Fruit fly (Drosophila melanogaster) whole organism, prepupa: ENCODE results near the gene CG5404.

ENCODE experiments used
- CG11294 ChIP-seq: fragments of 200-800 bp; sonication (Bioruptor generic); IDR thresholded peaks from 2 replicates; pipeline ENCODE4 v1.3.6; 2022; ENCODE audit warnings: missing biosample characterization, missing genetic modification characterization
- CG11902 ChIP-seq: fragments of 200-800 bp; sonication (Bioruptor generic); optimal IDR thresholded peaks from 3 replicates; lab custom pipeline; 2016; ENCODE audit warnings: missing biosample characterization, missing genetic modification characterization
- CG15336 ChIP-seq: fragments of 200-800 bp; sonication (Bioruptor generic); IDR thresholded peaks from 2 replicates; pipeline ENCODE4 v1.3.6; 2022; ENCODE audit warnings: missing biosample characterization, missing genetic modification characterization
- CG1621 ChIP-seq: fragments of 200-800 bp; sonication (Bioruptor generic); optimal IDR thresholded peaks from 3 replicates; lab custom pipeline; 2018; ENCODE audit warnings: missing biosample characterization, mild to moderate bottlenecking, missing genetic modification characterization
- CG16779 ChIP-seq: fragments of 200-800 bp; sonication (Bioruptor generic); optimal IDR thresholded peaks from 3 replicates; lab custom pipeline; 2017; ENCODE audit warnings: missing biosample characterization, mild to moderate bottlenecking, missing genetic modification characterization
- CG3032 ChIP-seq: fragments of 200-800 bp; optimal IDR thresholded peaks from 2 replicates; lab custom pipeline; 2019; ENCODE audit warnings: missing biosample characterization, mild to moderate bottlenecking, missing genetic modification characterization, moderate library complexity
- CG31627 ChIP-seq: fragments of 200-800 bp; sonication (Bioruptor generic); optimal IDR thresholded peaks from 3 replicates; lab custom pipeline; 2016; ENCODE audit warnings: missing biosample characterization, missing genetic modification characterization
- CG32006 ChIP-seq: fragments of 200-800 bp; sonication (Bioruptor generic); optimal IDR thresholded peaks from 3 replicates; lab custom pipeline; 2017; ENCODE audit warnings: missing biosample characterization, mild to moderate bottlenecking, missing genetic modification characterization
- CG34406 ChIP-seq: fragments of 200-800 bp; sonication (Bioruptor generic); optimal IDR thresholded peaks from 3 replicates; lab custom pipeline; 2016; ENCODE audit warnings: missing biosample characterization, missing genetic modification characterization
- CG3919 ChIP-seq: fragments of 200-800 bp; sonication (Bioruptor generic); optimal IDR thresholded peaks from 3 replicates; lab custom pipeline; 2016; ENCODE audit warnings: missing biosample characterization, missing genetic modification characterization
- CG4318 ChIP-seq: fragments of 200-800 bp; sonication (Bioruptor generic); optimal IDR thresholded peaks from 3 replicates; lab custom pipeline; 2017; ENCODE audit warnings: missing biosample characterization, mild to moderate bottlenecking, missing genetic modification characterization
- CG6163 ChIP-seq: fragments of 200-800 bp; sonication (Bioruptor generic); IDR thresholded peaks from 3 replicates; pipeline ENCODE4 v1.3.6; 2022; ENCODE audit warnings: missing biosample characterization, missing genetic modification characterization
- CG6276 ChIP-seq: fragments of 200-800 bp; sonication (Bioruptor generic); optimal IDR thresholded peaks from 2 replicates; lab custom pipeline; 2017; ENCODE audit warnings: missing biosample characterization, mild to moderate bottlenecking, missing genetic modification characterization
- CG6792 ChIP-seq: fragments of 200-800 bp; sonication (Bioruptor generic); optimal IDR thresholded peaks from 3 replicates; lab custom pipeline; 2016; ENCODE audit warnings: missing biosample characterization, missing genetic modification characterization
- CG6854 ChIP-seq: fragments of 200-800 bp; sonication (Bioruptor generic); optimal IDR thresholded peaks from 2 replicates; lab custom pipeline; 2017; ENCODE audit warnings: missing biosample characterization, mild to moderate bottlenecking, missing genetic modification characterization
- CG7368 ChIP-seq: fragments of 200-800 bp; sonication (Bioruptor generic); optimal IDR thresholded peaks from 3 replicates; lab custom pipeline; 2016; ENCODE audit warnings: missing biosample characterization, missing genetic modification characterization
- CG8119 ChIP-seq: fragments of 200-800 bp; sonication (Bioruptor generic); IDR thresholded peaks from 3 replicates; pipeline ENCODE4 v1.3.6; 2022; ENCODE audit warnings: missing biosample characterization, missing genetic modification characterization
- CG8319 ChIP-seq: fragments of 200-800 bp; sonication (Bioruptor generic); optimal IDR thresholded peaks from 3 replicates; lab custom pipeline; 2016; ENCODE audit warnings: missing biosample characterization, missing genetic modification characterization
- CG9139 ChIP-seq: fragments of 200-800 bp; sonication (Bioruptor generic); optimal IDR thresholded peaks from 3 replicates; lab custom pipeline; 2017; ENCODE audit warnings: missing biosample characterization, mild to moderate bottlenecking, missing genetic modification characterization
- Eip78C ChIP-seq: fragments of 200-800 bp; sonication (Bioruptor generic); peaks from one replicate; lab custom pipeline; 2016; ENCODE audit warnings: missing biosample characterization, missing genetic modification characterization
- Ets96B ChIP-seq: fragments of 200-800 bp; optimal IDR thresholded peaks from 2 replicates; lab custom pipeline; 2019; ENCODE audit warnings: missing biosample characterization, mild to moderate bottlenecking, missing genetic modification characterization, moderate library complexity
- Gug ChIP-seq: fragments of 200-800 bp; sonication (Bioruptor generic); IDR thresholded peaks from 2 replicates; pipeline ENCODE4 v1.3.6; 2022; ENCODE audit warnings: missing biosample characterization, missing genetic modification characterization
- Hr4 ChIP-seq: fragments of 200-800 bp; sonication (Bioruptor generic); optimal IDR thresholded peaks from 3 replicates; lab custom pipeline; 2016; ENCODE audit warnings: missing biosample characterization, missing genetic modification characterization
- Lpt ChIP-seq: fragments of 200-800 bp; sonication (Bioruptor generic); optimal IDR thresholded peaks from 3 replicates; lab custom pipeline; 2016; ENCODE audit warnings: missing biosample characterization, missing genetic modification characterization
- Met ChIP-seq: fragments of 200-800 bp; sonication (Bioruptor generic); optimal IDR thresholded peaks from 3 replicates; lab custom pipeline; 2016; ENCODE audit warnings: missing biosample characterization, missing genetic modification characterization
- Smox ChIP-seq: fragments of 200-800 bp; sonication (Bioruptor generic); optimal IDR thresholded peaks from 3 replicates; lab custom pipeline; 2016; ENCODE audit warnings: missing biosample characterization, missing genetic modification characterization
- achi ChIP-seq: fragments of 200-800 bp; sonication (Bioruptor generic); optimal IDR thresholded peaks from 3 replicates; lab custom pipeline; 2016; ENCODE audit warnings: missing biosample characterization, missing genetic modification characterization
- acj6 ChIP-seq: fragments of 200-800 bp; sonication (Bioruptor generic); optimal IDR thresholded peaks from 3 replicates; lab custom pipeline; 2016; ENCODE audit warnings: missing biosample characterization, missing genetic modification characterization
- cyc ChIP-seq: fragments of 200-800 bp; sonication (Bioruptor generic); optimal IDR thresholded peaks from 3 replicates; lab custom pipeline; 2016; ENCODE audit warnings: missing biosample characterization, missing genetic modification characterization
- dsx ChIP-seq: fragments of 200-800 bp; optimal IDR thresholded peaks from 3 replicates; lab custom pipeline; 2019; ENCODE audit warnings: missing biosample characterization, mild to moderate bottlenecking, missing genetic modification characterization, moderate library complexity; ENCODE audit not compliant: poor library complexity, severe bottlenecking
- eg ChIP-seq: fragments of 200-800 bp; sonication (Bioruptor generic); IDR thresholded peaks from 3 replicates; pipeline ENCODE4 v1.3.6; 2022; ENCODE audit warnings: missing biosample characterization, missing genetic modification characterization
- esn ChIP-seq: fragments of 200-800 bp; sonication (Bioruptor generic); optimal IDR thresholded peaks from 2 replicates; lab custom pipeline; 2016; ENCODE audit warnings: missing biosample characterization, mild to moderate bottlenecking, missing genetic modification characterization, moderate library complexity
- fd59A ChIP-seq: fragments of 200-800 bp; sonication (Bioruptor generic); optimal IDR thresholded peaks from 2 replicates; lab custom pipeline; 2017; ENCODE audit warnings: missing biosample characterization, mild to moderate bottlenecking, missing genetic modification characterization, missing genetic modification reagents
- fd85E ChIP-seq: fragments of 200-800 bp; sonication (Bioruptor generic); optimal IDR thresholded peaks from 3 replicates; lab custom pipeline; 2016; ENCODE audit warnings: missing biosample characterization, missing genetic modification characterization
- fkh ChIP-seq: fragments of 200-800 bp; sonication (Bioruptor generic); optimal IDR thresholded peaks from 3 replicates; lab custom pipeline; 2017; ENCODE audit warnings: missing biosample characterization, mild to moderate bottlenecking, missing genetic modification characterization, moderate library complexity
- lz ChIP-seq: fragments of 200-800 bp; sonication (Bioruptor generic); optimal IDR thresholded peaks from 3 replicates; lab custom pipeline; 2016; ENCODE audit warnings: missing biosample characterization, missing genetic modification characterization
- pdm3 ChIP-seq: fragments of 200-800 bp; sonication (Bioruptor generic); optimal IDR thresholded peaks from 3 replicates; lab custom pipeline; 2016; ENCODE audit warnings: missing biosample characterization, missing genetic modification characterization
- salr ChIP-seq, 2 experiments: fragments of 200-800 bp; sonication (Bioruptor generic); optimal IDR thresholded peaks; 3 replicates each; lab custom pipeline; 2016 to 2018; ENCODE audit warnings: missing biosample characterization in 2 of 2, missing genetic modification characterization in 2 of 2, mild to moderate bottlenecking in 1 of 2
- ss ChIP-seq, 2 experiments: fragments of 200-800 bp; sonication (Bioruptor generic); optimal IDR thresholded peaks; 2 replicates in 1 of 2; 3 replicates in 1 of 2; lab custom pipeline; 2017 to 2018; ENCODE audit warnings: mild to moderate bottlenecking in 2 of 2, missing biosample characterization in 2 of 2, missing genetic modification characterization in 2 of 2, moderate library complexity in 1 of 2
- svp ChIP-seq: fragments of 200-800 bp; sonication (Bioruptor generic); peaks from one replicate; lab custom pipeline; 2016; ENCODE audit warnings: missing biosample characterization, missing genetic modification characterization
- vri ChIP-seq: fragments of 200-800 bp; sonication (Bioruptor generic); optimal IDR thresholded peaks from 3 replicates; lab custom pipeline; 2016; ENCODE audit warnings: missing biosample characterization, mild to moderate bottlenecking, missing genetic modification characterization

The CG5404 gene

DNA sequence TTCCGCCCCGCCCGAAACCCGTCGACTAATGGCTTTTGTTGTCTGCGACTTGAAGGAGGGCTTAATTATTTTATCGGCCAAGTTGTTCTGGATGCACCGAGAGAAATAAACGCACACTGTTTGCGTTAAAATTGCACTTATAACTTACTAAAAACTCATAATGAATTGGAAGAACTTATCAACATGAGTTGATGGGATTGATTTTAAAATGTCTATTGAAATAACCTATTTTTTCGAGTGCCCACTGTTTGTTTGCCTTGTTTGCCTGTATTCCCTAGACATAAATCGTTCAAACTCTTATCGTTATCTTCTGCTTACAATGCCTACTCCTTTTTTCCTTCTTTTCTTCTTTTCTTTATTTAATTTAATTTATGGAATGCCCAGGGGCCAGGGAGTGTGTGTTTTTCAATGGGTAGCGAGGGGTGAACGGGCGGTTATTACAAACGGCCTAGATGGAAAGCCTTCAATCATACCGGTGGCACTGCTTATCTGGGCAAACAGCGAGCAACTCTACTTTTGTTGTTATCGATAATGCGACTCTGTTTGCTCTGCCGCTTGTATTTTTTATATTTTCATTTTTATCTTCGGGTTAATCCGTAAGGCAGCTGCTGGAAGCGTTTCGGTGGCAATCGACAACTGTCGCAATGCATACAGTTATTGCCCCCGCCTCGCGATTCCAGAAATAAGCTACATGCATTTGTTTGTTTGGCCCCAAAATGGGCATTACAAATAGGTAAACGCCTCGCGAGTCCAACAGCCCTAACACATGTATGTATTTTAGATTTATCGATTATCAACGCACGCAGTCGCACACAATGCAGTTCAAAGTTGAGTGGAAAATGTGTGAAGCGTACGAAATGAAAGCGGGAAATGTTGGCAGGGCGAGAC is 28.0 kb upstream of the CG5404 start (continued):
- peak; percentile 16 for TF ChIP-seq CG1621
- TF ChIP-seq Hr4 (GFP tag; lab: Kevin White, UChicago) = peak; percentile 49
- TF ChIP-seq vri (GFP tag; lab: Kevin White, UChicago) = no peak
- TF ChIP-seq Met (GFP tag; lab: Kevin White, UChicago) = no peak
- no peak for TF ChIP-seq CG11294
- peak; percentile 46 for TF ChIP-seq pdm3 (GFP tag; lab: Kevin White, UChicago)
- peak; percentile 91 for TF ChIP-seq Eip78C (GFP tag; lab: Kevin White, UChicago)
- TF ChIP-seq CG7368 (GFP tag; lab: Kevin White, UChicago) = no peak
- TF ChIP-seq salr (GFP tag; optimal IDR thresholded peaks at IDR 0.05; lab: Kevin White, UChicago) = peak in 1 of 2 experiments; percentile 45
- TF ChIP-seq CG6163 = peak; percentile 77
- TF ChIP-seq CG3919 (GFP tag; lab: Kevin White, UChicago) = peak; percentile 22
- TF ChIP-seq CG6854 (GFP tag; lab: Kevin White, UChicago) = no peak
- TF ChIP-seq Gug (GFP tag; lab: Robert Waterston, UW) = peak; percentile 75; the same call in 1 of the 2 replicates
- peak; percentile 16 for TF ChIP-seq dsx (GFP tag; lab: Kevin White, UChicago)
- TF ChIP-seq CG31627 (GFP tag; lab: Kevin White, UChicago) = no peak
- TF ChIP-seq CG9139 (GFP tag; lab: Kevin White, UChicago) = peak; percentile 2
- peak; percentile 49 for TF ChIP-seq eg (GFP tag; lab: Robert Waterston, UW)
- TF ChIP-seq ss (GFP tag; optimal IDR thresholded peaks at IDR 0.05; lab: Kevin White, UChicago) = peak in 1 of 2 experiments; percentile 22
- peak; percentile 44 for TF ChIP-seq CG6792 (GFP tag; lab: Kevin White, UChicago)
- TF ChIP-seq CG4318 (GFP tag; lab: Kevin White, UChicago) = no peak
- 0 out of 3 replicates have a peak, but pooled peaks have one; percentile 21 for TF ChIP-seq CG8119 (GFP tag; lab: Robert Waterston, UW)
- no peak for TF ChIP-seq CG16779
- TF ChIP-seq CG6276 (GFP tag; lab: Kevin White, UChicago) = no peak
- no peak for TF ChIP-seq CG8319 (GFP tag; lab: Kevin White, UChicago)
- TF ChIP-seq Smox (GFP tag; lab: Kevin White, UChicago) = no peak
- peak; percentile 38 for TF ChIP-seq acj6 (GFP tag; lab: Kevin White, UChicago)

DNA sequence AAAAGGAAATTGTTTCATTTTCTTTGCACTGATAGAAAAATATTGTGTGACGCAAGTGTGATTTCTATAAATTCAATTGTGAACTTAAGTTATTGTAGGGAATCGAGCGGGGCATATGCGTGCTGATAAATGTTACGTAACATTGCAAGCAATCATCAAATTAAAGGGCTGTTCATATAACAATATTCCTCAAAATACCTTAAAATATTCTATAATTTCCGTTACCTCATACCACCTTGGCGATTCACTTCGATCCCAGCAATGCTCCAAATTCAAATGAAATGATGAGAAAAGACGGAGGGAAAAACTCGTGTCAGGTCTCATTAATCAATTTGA is 27.4 kb upstream of the CG5404 start:
- TF ChIP-seq ss (GFP tag; optimal IDR thresholded peaks at IDR 0.05; lab: Kevin White, UChicago) (no peak), Ets96B (tag; lab: Kevin White, UChicago) (no peak), CG3919 (GFP tag; lab: Kevin White, UChicago) (no peak), CG3032 (tag; lab: Kevin White, UChicago) (no peak), CG32006 (GFP tag; lab: Kevin White, UChicago) (no peak)
- TF ChIP-seq, all 60 proteins: peak for 0

DNA sequence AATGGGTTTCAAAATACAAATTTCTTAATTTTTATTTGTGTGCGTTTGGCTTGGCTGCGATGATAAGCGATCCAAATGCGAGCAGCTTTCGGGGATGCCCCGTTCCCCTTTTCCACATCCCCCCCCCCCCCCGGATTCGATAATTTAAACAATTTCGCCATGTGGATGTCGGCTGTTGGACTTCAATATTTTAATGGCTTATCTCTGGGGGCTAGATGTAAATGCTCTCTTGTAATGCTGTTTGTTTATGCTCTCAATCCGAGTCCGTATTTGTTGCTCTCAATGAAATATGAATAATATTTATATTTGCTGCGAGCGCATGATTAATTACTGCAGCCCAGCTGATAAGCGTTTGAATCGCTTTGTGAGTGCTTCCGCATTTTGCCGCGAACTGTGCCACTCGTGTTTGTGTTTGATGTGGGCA is 26.9 kb upstream of the CG5404 start:
- no peak for TF ChIP-seq Lpt
- TF ChIP-seq Eip78C (GFP tag; lab: Kevin White, UChicago) = peak; percentile 41
- TF ChIP-seq fkh (GFP tag; lab: Kevin White, UChicago) = peak; percentile 71
- no peak for TF ChIP-seq cyc (GFP tag; lab: Kevin White, UChicago)

DNA sequence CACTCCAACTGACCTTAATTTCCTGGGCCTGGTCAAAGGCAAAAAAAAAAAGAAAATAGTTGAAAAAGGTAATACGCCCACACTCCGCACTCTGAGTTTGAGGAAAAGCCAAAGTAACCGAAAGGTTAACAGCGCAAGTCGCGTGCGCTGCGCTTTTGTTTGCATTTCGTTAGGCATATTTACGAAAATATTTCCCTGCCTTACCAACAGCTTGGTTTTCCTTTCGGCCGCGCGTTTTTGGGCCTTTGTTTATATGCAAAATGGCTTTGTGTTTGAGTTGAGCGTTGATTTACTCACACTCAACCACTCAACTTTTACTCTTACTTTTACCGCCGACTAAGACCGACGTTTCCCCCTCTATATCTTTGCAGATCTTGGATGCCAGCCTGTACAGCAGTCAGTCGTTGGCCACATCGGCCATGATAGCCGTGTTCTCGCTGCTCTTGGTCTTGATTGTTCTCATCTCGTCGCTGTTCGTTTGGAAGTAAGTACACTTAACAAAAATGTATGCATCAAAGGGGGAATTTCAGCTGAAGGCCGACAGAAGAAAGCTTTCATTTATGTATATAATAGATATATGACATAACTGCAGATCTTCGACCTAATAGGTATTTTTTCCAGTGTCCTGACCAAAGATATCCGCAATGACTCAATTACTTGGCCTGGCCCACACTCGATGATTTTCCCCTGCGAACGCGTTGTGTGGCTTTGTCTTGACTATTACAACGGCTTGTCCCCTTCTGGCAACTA is 25.5 kb upstream of the CG5404 start:
- peak; percentile 57; the same call in 2 of the 3 replicates for TF ChIP-seq CG6163
- TF ChIP-seq CG34406 = no peak
- no peak for TF ChIP-seq esn
- TF ChIP-seq achi = peak; percentile 6
- no peak for TF ChIP-seq fd85E (GFP tag; lab: Kevin White, UChicago)
- TF ChIP-seq lz (GFP tag; lab: Kevin White, UChicago) = no peak
- TF ChIP-seq CG15336 (GFP tag; lab: Robert Waterston, UW) = 0 out of 2 replicates have a peak, but pooled peaks have one; percentile 26
- peak; percentile 44 for TF ChIP-seq CG32006 (GFP tag; lab: Kevin White, UChicago)
- TF ChIP-seq CG8319 (GFP tag; lab: Kevin White, UChicago) = no peak
- 0 out of 2 replicates have a peak, but pooled peaks have one; percentile 25 for TF ChIP-seq Gug (GFP tag; lab: Robert Waterston, UW)
- no peak for TF ChIP-seq fd59A (GFP tag; lab: Kevin White, UChicago)
- peak; percentile 44 for TF ChIP-seq svp (GFP tag; lab: Kevin White, UChicago)
- TF ChIP-seq Eip78C (GFP tag; lab: Kevin White, UChicago) = peak; percentile 58
- no peak for TF ChIP-seq CG11902 (GFP tag; lab: Kevin White, UChicago)
- no peak for TF ChIP-seq Hr4 (GFP tag; lab: Kevin White, UChicago)
- no peak for TF ChIP-seq CG9139 (GFP tag; lab: Kevin White, UChicago)
- no peak for TF ChIP-seq acj6 (GFP tag; lab: Kevin White, UChicago)
- peak; percentile 2 for TF ChIP-seq CG6276 (GFP tag; lab: Kevin White, UChicago)
- TF ChIP-seq CG8119 (GFP tag; lab: Robert Waterston, UW) = peak; percentile 37; the same call in 1 of the 3 replicates
- no peak for TF ChIP-seq CG3032 (tag; lab: Kevin White, UChicago)
